Fruit fly (Drosophila melanogaster) whole organism: ENCODE measurements around the gene axed.

ENCODE experiments used
- Dll ChIP-seq: fragments of >200 bp; optimal IDR thresholded peaks from 2 replicates; lab custom pipeline; 2017
- EcR ChIP-seq, 2 experiments: fragments of >200 bp; optimal IDR thresholded peaks; 2 replicates each; lab custom pipeline; 2017; ENCODE audit warnings: missing biosample characterization in 2 of 2, missing genetic modification characterization in 2 of 2, missing genetic modification reagents in 2 of 2
- psq ChIP-seq: fragments of >200 bp; optimal IDR thresholded peaks from 2 replicates; lab custom pipeline; 2017
- usp ChIP-seq: fragments of >200 bp; optimal IDR thresholded peaks from 2 replicates; lab custom pipeline; 2017; ENCODE audit warnings: missing biosample characterization, missing genetic modification characterization, mixed read lengths

DNA sequence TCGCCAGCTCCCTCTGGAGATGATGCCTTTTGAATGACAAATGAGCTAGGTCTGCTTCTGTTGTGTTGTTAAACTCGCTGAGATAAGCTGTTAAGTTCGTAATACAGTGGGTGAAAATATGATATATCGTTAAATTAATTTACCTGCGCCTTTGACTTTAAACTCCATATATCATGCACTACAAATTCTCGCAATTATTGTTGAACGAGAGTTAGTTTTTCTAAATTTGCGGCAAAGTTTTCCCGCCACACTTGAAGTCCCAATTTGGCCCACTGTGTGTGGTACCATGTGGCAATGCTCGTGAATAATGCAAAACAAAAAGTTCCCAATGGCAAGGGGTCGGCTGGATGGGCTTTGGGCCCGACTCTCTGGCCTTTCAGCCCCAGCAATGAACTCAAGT is 32.4 kb upstream of the axed start:
- TF ChIP-seq psq (lab: Kevin White, UChicago) (no peak), EcR (GFP tag; optimal IDR thresholded peaks at IDR 0.05; lab: Kevin White, UChicago) (no peak), usp (GFP tag; lab: Kevin White, UChicago) (no peak), Dll (lab: Kevin White, UChicago) (no peak)
